Worm (Caenorhabditis elegans): ENCODE data around the gene Y116A8C.40.

DNA sequence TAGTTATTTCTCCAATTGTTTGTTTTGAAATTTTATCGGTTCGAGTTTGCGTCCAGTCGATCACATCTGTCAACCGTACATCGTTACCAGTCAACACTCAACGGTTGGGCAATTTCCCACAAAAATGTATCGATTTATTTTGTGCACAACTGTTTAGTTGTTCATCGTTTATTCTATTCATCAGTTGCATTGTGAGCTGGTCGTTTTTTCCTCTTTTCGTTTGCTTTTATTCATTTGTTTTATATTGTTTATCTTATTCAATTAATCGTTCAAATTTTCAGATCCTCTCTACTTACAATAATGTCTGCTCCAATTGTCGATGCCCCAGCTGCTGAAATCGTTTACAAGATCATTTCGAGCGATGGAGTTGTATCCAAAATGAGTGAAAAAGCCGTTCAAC is 16.2 kb upstream of the Y116A8C.40 start, which contains the start of gene skr-12:
- no peak for TF ChIP-seq unc-62 (GFP tag; optimal IDR thresholded peaks at IDR 0.05)
- TF ChIP-seq nhr-76 (tag; optimal IDR thresholded peaks at IDR 0.05): no peak
- no peak for TF ChIP-seq elt-3 (tag; optimal IDR thresholded peaks at IDR 0.05)
- TF ChIP-seq drap-1 (GFP tag; optimal IDR thresholded peaks at IDR 0.05): no peak
- TF ChIP-seq nhr-12 (tag; optimal IDR thresholded peaks at IDR 0.05): no peak
- TF ChIP-seq mls-2 (tag; optimal IDR thresholded peaks at IDR 0.05): no peak

Data from whole organism, mixed stage, embryonic.